Worm (Caenorhabditis elegans): Measurements from ENCODE around the gene Y43F8B.13.

Y43F8B.13 gene

DNA sequence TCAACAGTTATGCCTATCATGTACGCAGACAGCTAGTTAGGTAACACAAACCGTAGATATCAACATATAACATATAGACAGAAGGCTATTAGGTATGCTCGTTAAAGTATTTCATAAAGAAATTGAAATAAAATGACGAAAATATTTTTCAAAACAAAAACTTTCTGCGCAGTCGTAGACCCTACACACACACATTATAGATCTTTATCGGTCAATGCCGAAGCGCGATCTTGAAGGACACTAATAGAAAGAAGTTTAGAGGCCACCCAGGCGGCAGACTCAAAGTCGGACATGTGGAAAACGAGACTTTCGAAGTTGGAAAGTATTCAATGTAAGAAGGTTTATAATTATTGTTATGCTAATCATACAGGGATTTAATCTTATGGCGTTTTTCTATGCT is 26.8 kb upstream of the Y43F8B.13 start:
- no peak for TF ChIP-seq nhr-2 (tag; optimal IDR thresholded peaks at IDR 0.05)
- peak; percentile 60 for TF ChIP-seq elt-1 (tag; optimal IDR thresholded peaks at IDR 0.05; ENCODE audit: borderline replicate concordance, insufficient read depth)
- TF ChIP-seq ham-2 (GFP tag; optimal IDR thresholded peaks at IDR 0.05): peak; percentile 71

DNA sequence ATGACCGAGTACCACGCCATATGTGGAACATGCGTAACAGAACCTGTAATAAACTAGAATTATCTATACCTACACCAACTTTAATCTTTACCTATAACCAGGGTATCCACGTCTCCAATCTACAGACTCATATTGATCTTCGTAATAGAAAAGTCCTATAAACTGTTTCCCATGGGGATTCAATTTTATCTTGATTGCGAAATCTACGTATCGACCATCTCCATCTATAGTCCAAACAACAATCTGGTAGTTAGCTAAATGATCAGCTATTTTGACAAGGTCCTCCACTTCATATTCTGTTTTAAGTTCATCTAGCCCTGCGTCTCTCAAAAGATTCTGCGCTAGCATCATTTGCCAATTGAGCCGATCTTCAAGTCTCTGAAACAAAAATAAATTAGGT is 26.1 kb upstream of the Y43F8B.13 start:
- TF ChIP-seq hlh-1 (tag; optimal IDR thresholded peaks at IDR 0.05): no peak
- TF ChIP-seq elt-1 (tag; optimal IDR thresholded peaks at IDR 0.05; ENCODE audit: borderline replicate concordance, insufficient read depth): peak; percentile 98
- TF ChIP-seq ham-2 (GFP tag; optimal IDR thresholded peaks at IDR 0.05): peak; percentile 94
- no peak for TF ChIP-seq ztf-11 (tag; optimal IDR thresholded peaks at IDR 0.05)
- TF ChIP-seq flh-1 (GFP tag; optimal IDR thresholded peaks at IDR 0.05): no peak

DNA sequence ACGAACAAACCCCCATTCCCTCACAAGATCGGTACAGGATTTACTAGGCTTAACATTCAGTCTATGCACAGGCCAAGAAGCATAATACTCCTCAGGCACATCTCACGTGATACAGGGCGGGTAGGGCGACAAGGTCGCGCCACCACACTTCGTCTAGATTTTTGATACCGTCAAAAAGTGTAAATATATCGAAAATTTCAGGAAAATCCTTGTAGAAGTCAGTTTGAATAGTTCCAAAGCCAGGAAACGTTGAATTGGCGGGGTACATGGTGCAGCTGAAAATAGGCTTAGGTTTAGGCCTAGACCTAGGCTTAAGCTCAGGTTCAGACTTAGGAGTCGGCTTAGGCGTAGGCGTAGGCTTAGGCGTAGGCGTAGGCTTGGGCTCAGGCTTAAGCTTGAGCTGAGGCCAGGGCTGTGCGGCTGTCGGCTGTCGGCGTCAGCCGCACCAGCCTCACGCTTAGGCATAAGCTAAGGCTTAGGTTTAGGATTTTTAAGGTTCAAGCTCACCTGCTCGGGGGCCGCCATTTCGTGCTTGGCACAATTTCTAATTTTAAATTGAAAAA is 25.3 kb upstream of the Y43F8B.13 start:
- no peak for TF ChIP-seq ceh-83 (GFP tag; optimal IDR thresholded peaks at IDR 0.05)
- no peak for TF ChIP-seq unc-62 (GFP tag; optimal IDR thresholded peaks at IDR 0.05)
- no peak for TF ChIP-seq nhr-237 (tag; optimal IDR thresholded peaks at IDR 0.05)
- TF ChIP-seq pha-4 (tag; optimal IDR thresholded peaks at IDR 0.05): no peak
- no peak for TF ChIP-seq lin-32 (GFP tag; optimal IDR thresholded peaks at IDR 0.05)
- no peak for TF ChIP-seq unc-39 (tag; optimal IDR thresholded peaks at IDR 0.05)
- no peak for TF ChIP-seq tbx-8 (GFP tag; optimal IDR thresholded peaks at IDR 0.05)
- no peak for TF ChIP-seq elt-3 (tag; optimal IDR thresholded peaks at IDR 0.05)
- no peak for TF ChIP-seq mls-2 (tag; optimal IDR thresholded peaks at IDR 0.05)
- no peak for TF ChIP-seq bed-3 (GFP tag; optimal IDR thresholded peaks at IDR 0.05)
- no peak for TF ChIP-seq mab-5 (tag; optimal IDR thresholded peaks at IDR 0.05)
- TF ChIP-seq flh-1 (GFP tag; optimal IDR thresholded peaks at IDR 0.05): no peak
- no peak for TF ChIP-seq nhr-28 (tag; optimal IDR thresholded peaks at IDR 0.05)
- no peak for TF ChIP-seq hlh-1 (tag; optimal IDR thresholded peaks at IDR 0.05)
- peak; percentile 50 for TF ChIP-seq drap-1 (GFP tag; optimal IDR thresholded peaks at IDR 0.05)
- TF ChIP-seq ces-1 (GFP tag; optimal IDR thresholded peaks at IDR 0.05): no peak
- TF ChIP-seq cnd-1 (tag; optimal IDR thresholded peaks at IDR 0.05): no peak
- peak; percentile 65 for TF ChIP-seq ham-2 (GFP tag; optimal IDR thresholded peaks at IDR 0.05)
- TF ChIP-seq elt-1 (tag; optimal IDR thresholded peaks at IDR 0.05; ENCODE audit: borderline replicate concordance, insufficient read depth): no peak
- TF ChIP-seq lin-13 (tag; optimal IDR thresholded peaks at IDR 0.05): no peak
- TF ChIP-seq ztf-11 (tag; optimal IDR thresholded peaks at IDR 0.05): no peak
- no peak for TF ChIP-seq M03D4.4 (tag; optimal IDR thresholded peaks at IDR 0.05)
- TF ChIP-seq sem-2 (GFP tag; optimal IDR thresholded peaks at IDR 0.05): peak; percentile 25
- no peak for TF ChIP-seq lsy-2 (tag; optimal IDR thresholded peaks at IDR 0.05)
- TF ChIP-seq nhr-76 (tag; optimal IDR thresholded peaks at IDR 0.05): no peak
- TF ChIP-seq sptf-1 (tag; optimal IDR thresholded peaks at IDR 0.05): peak; percentile 72
- no peak for TF ChIP-seq mep-1 (tag; optimal IDR thresholded peaks at IDR 0.05)
- TF ChIP-seq unc-120 (tag; optimal IDR thresholded peaks at IDR 0.05; ENCODE audit: poor library complexity, severe bottlenecking): no peak
- no peak for TF ChIP-seq nhr-12 (tag; optimal IDR thresholded peaks at IDR 0.05)
- no peak for TF ChIP-seq snpc-4 (tag; optimal IDR thresholded peaks at IDR 0.05)

DNA sequence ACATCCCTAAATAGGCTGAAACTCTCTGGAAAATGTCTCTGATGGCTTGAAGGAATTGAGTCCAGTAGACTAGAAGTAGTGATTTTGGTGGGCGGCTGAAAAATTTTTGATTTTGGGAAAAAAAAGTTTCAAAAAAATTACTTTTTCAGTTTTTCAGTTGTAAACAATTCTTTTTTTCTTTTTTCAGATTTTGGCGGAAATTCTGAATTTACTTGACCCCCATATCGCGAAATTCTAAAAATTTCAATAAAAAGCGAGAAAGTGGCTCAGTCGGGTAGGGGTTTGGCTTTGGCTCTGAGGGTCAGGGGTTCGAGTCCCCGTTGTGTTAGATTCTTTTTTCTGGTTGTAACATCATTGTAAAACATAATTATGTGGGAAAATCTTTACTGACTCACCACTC is 24.7 kb upstream of the Y43F8B.13 start, which contains the start of gene srw-85:
Gene srw-85, minus strand, starts transcription at position 101 of the 400 bp plus-strand sequence.
- no peak for TF ChIP-seq mls-2 (tag; optimal IDR thresholded peaks at IDR 0.05)
- TF ChIP-seq ceh-83 (GFP tag; optimal IDR thresholded peaks at IDR 0.05): no peak
- no peak for TF ChIP-seq mab-5 (tag; optimal IDR thresholded peaks at IDR 0.05)
- TF ChIP-seq flh-1 (GFP tag; optimal IDR thresholded peaks at IDR 0.05): no peak
- TF ChIP-seq ham-2 (GFP tag; optimal IDR thresholded peaks at IDR 0.05): no peak
- no peak for TF ChIP-seq ceh-43 (GFP tag; optimal IDR thresholded peaks at IDR 0.05)
- TF ChIP-seq unc-62 (GFP tag; optimal IDR thresholded peaks at IDR 0.05): no peak
- no peak for TF ChIP-seq blmp-1 (tag; optimal IDR thresholded peaks at IDR 0.05)
- no peak for TF ChIP-seq tbx-8 (GFP tag; optimal IDR thresholded peaks at IDR 0.05)
- no peak for TF ChIP-seq nhr-237 (tag; optimal IDR thresholded peaks at IDR 0.05)
- TF ChIP-seq hlh-1 (tag; optimal IDR thresholded peaks at IDR 0.05): no peak
- TF ChIP-seq nhr-76 (tag; optimal IDR thresholded peaks at IDR 0.05): no peak
- TF ChIP-seq lin-32 (GFP tag; optimal IDR thresholded peaks at IDR 0.05): no peak
- no peak for TF ChIP-seq unc-120 (tag; optimal IDR thresholded peaks at IDR 0.05; ENCODE audit: poor library complexity, severe bottlenecking)
- TF ChIP-seq pha-4 (tag; optimal IDR thresholded peaks at IDR 0.05): no peak

Data from whole organism, mixed stage, embryonic.